Fruit fly (Drosophila melanogaster) whole organism, embryonic: ENCODE data around the gene CG10993.

Experiments
- Aef1 ChIP-seq: fragments of 200-800 bp; sonication (Bioruptor generic); IDR thresholded peaks from 3 replicates; pipeline ENCODE4 v1.3.6; 2022; ENCODE audit warnings: missing biosample characterization, missing genetic modification characterization
- Antp ChIP-seq: fragments of 200-800 bp; sonication (Bioruptor generic); optimal IDR thresholded peaks from 3 replicates; lab custom pipeline; 2016; ENCODE audit warnings: missing biosample characterization, missing genetic modification characterization
- Awh ChIP-seq: fragments of 200-800 bp; sonication (Bioruptor generic); IDR thresholded peaks from 2 replicates; pipeline ENCODE4, ENCODE4 v1.3.6; 2022; ENCODE audit warnings: missing biosample characterization, missing genetic modification characterization
- B-H1 ChIP-seq: fragments of 200-800 bp; sonication (Bioruptor generic); IDR thresholded peaks from 3 replicates; pipeline ENCODE4 v1.3.6; 2022; ENCODE audit warnings: missing biosample characterization, missing genetic modification characterization
- CG11696 ChIP-seq: fragments of 200-800 bp; sonication (Bioruptor generic); IDR thresholded peaks from 2 replicates; pipeline ENCODE4 v1.3.6; 2022; ENCODE audit warnings: missing biosample characterization, missing genetic modification characterization
- CG12104 ChIP-seq: fragments of 200-800 bp; sonication (Bioruptor generic); optimal IDR thresholded peaks from 3 replicates; lab custom pipeline; 2016; ENCODE audit warnings: missing biosample characterization, missing genetic modification characterization
- CG13287 ChIP-seq: fragments of 200-800 bp; sonication (Bioruptor generic); IDR thresholded peaks from 2 replicates; pipeline ENCODE4 v1.3.6; 2022; ENCODE audit warnings: missing biosample characterization, missing genetic modification characterization; ENCODE audit not compliant: partially characterized antibody
- CG14965 ChIP-seq: fragments of 200-800 bp; sonication (Bioruptor generic); optimal IDR thresholded peaks from 2 replicates; lab custom pipeline; 2016; ENCODE audit warnings: missing biosample characterization, missing genetic modification characterization, borderline replicate concordance
- CG15073 ChIP-seq: fragments of 200-800 bp; sonication (Bioruptor generic); optimal IDR thresholded peaks from 2 replicates; lab custom pipeline; 2016; ENCODE audit warnings: missing biosample characterization, missing genetic modification characterization
- CG15269 ChIP-seq: fragments of 200-800 bp; sonication (Bioruptor generic); optimal IDR thresholded peaks from 2 replicates; lab custom pipeline; 2018; ENCODE audit warnings: missing biosample characterization, mild to moderate bottlenecking, missing genetic modification characterization, moderate library complexity
- CG1529 ChIP-seq: fragments of 200-800 bp; sonication (Bioruptor generic); optimal IDR thresholded peaks from 3 replicates; lab custom pipeline; 2018; ENCODE audit warnings: missing biosample characterization, missing genetic modification characterization
- CG15514 ChIP-seq: fragments of 200-800 bp; sonication (Bioruptor generic); optimal IDR thresholded peaks from 3 replicates; lab custom pipeline; 2017; ENCODE audit warnings: missing biosample characterization, missing genetic modification characterization, mild to moderate bottlenecking, moderate library complexity, missing genetic modification reagents
- CG17568 ChIP-seq: fragments of 200-800 bp; sonication (Bioruptor generic); optimal IDR thresholded peaks from 2 replicates; lab custom pipeline; 2018; ENCODE audit warnings: missing biosample characterization, mild to moderate bottlenecking, missing genetic modification characterization, moderate library complexity
- CG18011 ChIP-seq: fragments of 200-800 bp; sonication (Bioruptor generic); optimal IDR thresholded peaks from 2 replicates; lab custom pipeline; 2017; ENCODE audit warnings: missing biosample characterization, missing genetic modification characterization, mild to moderate bottlenecking, moderate library complexity, missing genotype
- CG2116 ChIP-seq: fragments of 200-800 bp; sonication (Bioruptor generic); optimal IDR thresholded peaks from 3 replicates; lab custom pipeline; 2018; ENCODE audit warnings: missing biosample characterization, mild to moderate bottlenecking, missing genetic modification characterization
- CG2120 ChIP-seq: fragments of 200-800 bp; sonication (Bioruptor generic); optimal IDR thresholded peaks from 3 replicates; lab custom pipeline; 2016; ENCODE audit warnings: missing biosample characterization, missing genetic modification characterization
- CG32532 ChIP-seq: fragments of 200-800 bp; sonication (Bioruptor generic); IDR thresholded peaks from 2 replicates; pipeline ENCODE4 v1.3.6; 2022; ENCODE audit warnings: missing biosample characterization, missing genetic modification characterization
- CG32767 ChIP-seq: fragments of 200-800 bp; sonication (Bioruptor generic); IDR thresholded peaks from 2 replicates; pipeline ENCODE4 v1.3.6; 2022; ENCODE audit warnings: missing biosample characterization, missing genetic modification characterization
- CG34422 ChIP-seq: fragments of 200-800 bp; sonication (Bioruptor generic); IDR thresholded peaks from 3 replicates; pipeline ENCODE4 v1.3.6; 2022; ENCODE audit warnings: missing biosample characterization, missing genetic modification characterization
- CG42726 ChIP-seq: fragments of 200-800 bp; sonication (Bioruptor generic); IDR thresholded peaks from 2 replicates; pipeline ENCODE4 v1.3.6; 2022; ENCODE audit warnings: missing biosample characterization, missing genetic modification characterization; ENCODE audit not compliant: partially characterized antibody
- CG4360 ChIP-seq: fragments of 200-800 bp; sonication (Bioruptor generic); IDR thresholded peaks from 2 replicates; pipeline ENCODE4 v1.3.6; 2022; ENCODE audit warnings: missing biosample characterization, missing genetic modification characterization
- CG6765 ChIP-seq: fragments of 200-800 bp; sonication (Bioruptor generic); optimal IDR thresholded peaks from 3 replicates; lab custom pipeline; 2017; ENCODE audit warnings: missing biosample characterization, mild to moderate bottlenecking, missing genetic modification characterization
- CG8924 ChIP-seq: fragments of 200-800 bp; optimal IDR thresholded peaks from 3 replicates; lab custom pipeline; 2019; ENCODE audit warnings: missing biosample characterization, mild to moderate bottlenecking, missing genetic modification characterization, moderate library complexity
- CTCF ChIP-seq: fragments of 200-800 bp; sonication (Bioruptor generic); optimal IDR thresholded peaks from 2 replicates; lab custom pipeline; 2017; ENCODE audit warnings: missing biosample characterization, mild to moderate bottlenecking, missing genetic modification characterization, moderate library complexity
- CkIIα-i1 ChIP-seq: fragments of 200-800 bp; sonication (Bioruptor generic); IDR thresholded peaks from 2 replicates; pipeline ENCODE4 v1.3.6; 2022; ENCODE audit warnings: missing biosample characterization, missing genetic modification characterization
- CoRest ChIP-seq: fragments of 200-800 bp; sonication (Bioruptor generic); optimal IDR thresholded peaks from 3 replicates; lab custom pipeline; 2018; ENCODE audit warnings: missing biosample characterization, mild to moderate bottlenecking, missing genetic modification characterization, moderate library complexity
- Drgx ChIP-seq: fragments of 200-800 bp; sonication (Bioruptor generic); IDR thresholded peaks from 2 replicates; pipeline ENCODE4 v1.3.6; 2022; ENCODE audit warnings: missing biosample characterization, missing genetic modification characterization
- Hr3 ChIP-seq: fragments of 200-800 bp; sonication (Bioruptor generic); optimal IDR thresholded peaks from 3 replicates; lab custom pipeline; 2016; ENCODE audit warnings: missing biosample characterization, missing genetic modification characterization
- Hsf ChIP-seq: fragments of 200-800 bp; sonication (Bioruptor generic); optimal IDR thresholded peaks from 3 replicates; lab custom pipeline; 2016; ENCODE audit warnings: missing biosample characterization, missing genetic modification characterization
- Med ChIP-seq: fragments of 200-800 bp; sonication (Bioruptor generic); peaks from one replicate; lab custom pipeline; 2016; ENCODE audit warnings: missing biosample characterization, missing genetic modification characterization, mild to moderate bottlenecking, inconsistent platforms, moderate library complexity
- Meics ChIP-seq: fragments of 200-800 bp; sonication (Bioruptor generic); optimal IDR thresholded peaks from 2 replicates; lab custom pipeline; 2017; ENCODE audit warnings: missing biosample characterization, mild to moderate bottlenecking, missing genetic modification characterization
- Rfx ChIP-seq: fragments of 200-800 bp; sonication (Bioruptor generic); IDR thresholded peaks from 2 replicates; pipeline ENCODE4 v1.3.6; 2022; ENCODE audit warnings: missing biosample characterization, missing genetic modification characterization
- Tbp ChIP-seq: fragments of >200 bp; optimal IDR thresholded peaks from 2 replicates; lab custom pipeline; 2018; ENCODE audit warnings: missing biosample characterization, missing genetic modification characterization
- Trl ChIP-seq, 3 experiments: fragments of >200 bp in 2 of 3; fragments of 200-800 bp in 1 of 3; sonication (Bioruptor generic) in 1 of 3; optimal IDR thresholded peaks; 2 replicates in 1 of 3; 3 replicates in 2 of 3; lab custom pipeline; 2016 to 2017; ENCODE audit warnings: missing biosample characterization in 1 of 3, missing genetic modification characterization in 1 of 3
- amos ChIP-seq: fragments of 200-800 bp; sonication (Bioruptor generic); IDR thresholded peaks from 2 replicates; pipeline ENCODE4 v1.3.6; 2022; ENCODE audit warnings: missing biosample characterization, missing genetic modification characterization; ENCODE audit not compliant: partially characterized antibody
- ato ChIP-seq: fragments of 200-800 bp; sonication (Bioruptor generic); IDR thresholded peaks from 2 replicates; pipeline ENCODE4 v1.3.6; 2022; ENCODE audit warnings: missing biosample characterization, missing genetic modification characterization; ENCODE audit not compliant: partially characterized antibody
- bsh ChIP-seq, 2 experiments: fragments of 200-800 bp; sonication (Bioruptor generic); optimal IDR thresholded peaks; 2 replicates each; lab custom pipeline; 2017 to 2018; ENCODE audit warnings: mild to moderate bottlenecking in 2 of 2, missing biosample characterization in 2 of 2, missing genetic modification characterization in 2 of 2, moderate library complexity in 1 of 2
- crc ChIP-seq: fragments of 200-800 bp; sonication (Bioruptor generic); optimal IDR thresholded peaks from 2 replicates; lab custom pipeline; 2016; ENCODE audit warnings: missing biosample characterization, missing genetic modification characterization
- fru ChIP-seq: fragments of >200 bp; optimal IDR thresholded peaks from 2 replicates; lab custom pipeline; 2017
- fu2 ChIP-seq: fragments of 200-800 bp; sonication (Bioruptor generic); optimal IDR thresholded peaks from 2 replicates; lab custom pipeline; 2016; ENCODE audit warnings: missing biosample characterization, missing genetic modification characterization
- insv ChIP-seq, 2 experiments: fragments of 200-800 bp; sonication (Bioruptor generic); optimal IDR thresholded peaks; 3 replicates each; lab custom pipeline; 2016 to 2018; ENCODE audit warnings: missing biosample characterization in 2 of 2, missing genetic modification characterization in 2 of 2
- nom ChIP-seq: fragments of 200-800 bp; sonication (Bioruptor generic); optimal IDR thresholded peaks from 2 replicates; lab custom pipeline; 2017; ENCODE audit warnings: missing biosample characterization, missing genetic modification characterization, mild to moderate bottlenecking, moderate library complexity, missing genetic modification reagents
- pfk ChIP-seq: fragments of 200-800 bp; sonication (Bioruptor generic); optimal IDR thresholded peaks from 2 replicates; lab custom pipeline; 2018; ENCODE audit warnings: missing biosample characterization, mild to moderate bottlenecking, missing genetic modification characterization, moderate library complexity
- rib ChIP-seq: fragments of 200-800 bp; sonication (Bioruptor generic); IDR thresholded peaks from 2 replicates; pipeline ENCODE4 v1.3.6; 2022; ENCODE audit warnings: missing biosample characterization, missing genetic modification characterization
- seq ChIP-seq: fragments of 200-800 bp; sonication (Bioruptor generic); IDR thresholded peaks from 2 replicates; pipeline ENCODE4 v1.3.6; 2022; ENCODE audit warnings: missing biosample characterization, missing genetic modification characterization
- slbo ChIP-seq: fragments of 200-800 bp; sonication (Bioruptor generic); IDR thresholded peaks from 2 replicates; pipeline ENCODE4 v1.3.6; 2022; ENCODE audit warnings: missing biosample characterization, missing genetic modification characterization
- slou ChIP-seq: fragments of 200-800 bp; sonication (Bioruptor generic); optimal IDR thresholded peaks from 3 replicates; lab custom pipeline; 2016; ENCODE audit warnings: missing biosample characterization, missing genetic modification characterization
- sqz ChIP-seq: fragments of 200-800 bp; sonication (Bioruptor generic); optimal IDR thresholded peaks from 3 replicates; lab custom pipeline; 2018; ENCODE audit warnings: missing biosample characterization, mild to moderate bottlenecking, missing genetic modification characterization
- tna ChIP-seq: fragments of 200-800 bp; sonication (Bioruptor generic); IDR thresholded peaks from 2 replicates; pipeline ENCODE4 v1.3.6; 2022; ENCODE audit warnings: missing biosample characterization, missing genetic modification characterization; ENCODE audit not compliant: partially characterized antibody
- wdn ChIP-seq: fragments of 200-800 bp; sonication (Bioruptor generic); IDR thresholded peaks from 2 replicates; pipeline ENCODE4 v1.3.6; 2022; ENCODE audit warnings: missing biosample characterization, missing genetic modification characterization
- zen2 ChIP-seq: fragments of 200-800 bp; sonication (Bioruptor generic); IDR thresholded peaks from 3 replicates; pipeline ENCODE4 v1.3.6; 2022; ENCODE audit warnings: missing biosample characterization, missing genetic modification characterization; ENCODE audit not compliant: partially characterized antibody

CG10993 gene

dm6 chrX:13754476-13754875, 36.4 kb downstream of the CG10993 start:
- TF ChIP-seq B-H1 (GFP tag; lab: Robert Waterston, UW) (no peak), CG15514 (GFP tag; lab: Kevin White, UChicago) (peak; percentile 20), CG2120 (peak; percentile 5), CTCF (GFP tag; lab: Kevin White, UChicago) (no peak), Tbp (GFP tag; lab: Kevin White, UChicago) (no peak), slbo (GFP tag; lab: Robert Waterston, UW) (0 out of 2 replicates have a peak, but pooled peaks have one; percentile 9), wdn (GFP tag; lab: Robert Waterston, UW) (no peak), Hsf (GFP tag; lab: Kevin White, UChicago) (peak; percentile 9), pfk (no peak), CoRest (tag; lab: Kevin White, UChicago) (no peak), CG13287 (GFP tag; lab: Robert Waterston, UW) (no peak), Meics (GFP tag; lab: Kevin White, UChicago) (peak; percentile 12), CG14965 (GFP tag; lab: Kevin White, UChicago) (no peak), amos (GFP tag; lab: Robert Waterston, UW) (no peak), fru (lab: Kevin White, UChicago) (no peak), CG4360 (peak; percentile 61), CkIIα-i1 (GFP tag; lab: Robert Waterston, UW) (no peak), Antp (GFP tag; lab: Kevin White, UChicago) (no peak), CG32767 (no peak), bsh (GFP tag; optimal IDR thresholded peaks at IDR 0.05; lab: Kevin White, UChicago) (peak in 1 of 2 experiments; percentile 92), nom (peak; percentile 68), CG15073 (GFP tag; lab: Kevin White, UChicago) (peak; percentile 64), Awh (GFP tag; lab: Robert Waterston, UW) (no peak), CG32532 (GFP tag; lab: Robert Waterston, UW) (peak; percentile 29; the same call in 1 of the 2 replicates), CG18011 (no peak), CG8924 (tag; lab: Kevin White, UChicago) (no peak), crc (no peak), Hr3 (no peak), insv (GFP tag; optimal IDR thresholded peaks at IDR 0.05; lab: Kevin White, UChicago) (peak in 1 of 2 experiments; percentile 69), Rfx (GFP tag; lab: Robert Waterston, UW) (peak; percentile 28; the same call in 1 of the 2 replicates), rib (GFP tag; lab: Robert Waterston, UW) (0 out of 2 replicates have a peak, but pooled peaks have one; percentile 28), CG34422 (GFP tag; lab: Robert Waterston, UW) (peak; percentile 51; the same call in 1 of the 3 replicates), CG6765 (GFP tag; lab: Kevin White, UChicago) (peak; percentile 40), seq (no peak), CG12104 (GFP tag; lab: Kevin White, UChicago) (no peak), sqz (GFP tag; lab: Kevin White, UChicago) (peak; percentile 63), zen2 (GFP tag; lab: Robert Waterston, UW) (no peak), Trl (optimal IDR thresholded peaks at IDR 0.05; lab: Kevin White, UChicago) (peak in 1 of 2 experiments; percentile 9), Trl (GFP tag; optimal IDR thresholded peaks at IDR 0.05; lab: Kevin White, UChicago) (no peak), Drgx (GFP tag; lab: Robert Waterston, UW) (peak; percentile 60), ato (no peak), CG42726 (GFP tag; lab: Robert Waterston, UW) (no peak), CG15269 (tag; lab: Kevin White, UChicago) (peak; percentile 21), CG2116 (no peak), slou (GFP tag; lab: Kevin White, UChicago) (no peak), CG1529 (GFP tag; lab: Kevin White, UChicago) (no peak), CG17568 (GFP tag; lab: Kevin White, UChicago) (no peak), tna (GFP tag; lab: Robert Waterston, UW) (no peak), Aef1 (GFP tag; lab: Robert Waterston, UW) (no peak), CG11696 (peak; percentile 77), fu2 (GFP tag; lab: Kevin White, UChicago) (no peak), Med (GFP tag; lab: Kevin White, UChicago) (no peak)
